Worm (Caenorhabditis elegans) whole organism, L3 larva: Measurements from ENCODE around the gene F11G11.15.
A peak's percentile ranks its signal among the peaks of the same experiment; 100 is the strongest.

Experiments
- aly-2 ChIP-seq: fragments of 150-350 bp; optimal IDR thresholded peaks from 2 replicates; lab custom pipeline; 2014; ENCODE audit warnings: missing biosample characterization, missing genetic modification characterization
- ama-1 ChIP-seq: fragments of 150-350 bp; optimal IDR thresholded peaks from 2 replicates; lab custom pipeline; 2018
- ceh-16 ChIP-seq: sonication (generic microtip); optimal IDR thresholded peaks from 2 replicates; lab custom pipeline; 2017; ENCODE audit warnings: missing biosample characterization, missing genetic modification characterization
- elt-3 ChIP-seq, 3 experiments: fragments of 150-350 bp in 1 of 3; sonication (generic microtip) in 2 of 3; optimal IDR thresholded peaks; 2 replicates in 2 of 3; 4 replicates in 1 of 3; lab custom pipeline; 2014 to 2017; ENCODE audit warnings: missing biosample characterization in 3 of 3, missing genetic modification characterization in 3 of 3
- eor-1 ChIP-seq, 2 experiments: fragments of 150-350 bp; optimal IDR thresholded peaks; 2 replicates each; lab custom pipeline; 2014 to 2018; ENCODE audit warnings: missing biosample characterization in 2 of 2, missing genetic modification characterization in 2 of 2
- hmg-11 ChIP-seq: sonication (generic microtip); optimal IDR thresholded peaks from 2 replicates; lab custom pipeline; 2016; ENCODE audit warnings: missing genetic modification characterization, missing compliant biosample characterization
- lin-15B ChIP-seq: fragments of 150-350 bp; optimal IDR thresholded peaks from 2 replicates; lab custom pipeline; 2014; ENCODE audit warnings: missing biosample characterization, missing genetic modification characterization
- mdl-1 ChIP-seq: fragments of 150-350 bp; optimal IDR thresholded peaks from 2 replicates; lab custom pipeline; 2014; ENCODE audit warnings: missing biosample characterization, missing genetic modification characterization
- nhr-11 ChIP-seq: fragments of 150-350 bp; optimal IDR thresholded peaks from 2 replicates; lab custom pipeline; 2014; ENCODE audit warnings: missing biosample characterization, missing genetic modification characterization
- nhr-12 ChIP-seq: fragments of 150-350 bp; optimal IDR thresholded peaks from 2 replicates; lab custom pipeline; 2014; ENCODE audit warnings: missing biosample characterization, missing genetic modification characterization
- nhr-77 ChIP-seq: fragments of 150-350 bp; optimal IDR thresholded peaks from 2 replicates; lab custom pipeline; 2014; ENCODE audit warnings: missing biosample characterization, missing genetic modification characterization
- pqm-1 ChIP-seq: fragments of 150-350 bp; optimal IDR thresholded peaks from 2 replicates; lab custom pipeline; 2017; ENCODE audit warnings: missing biosample characterization, missing genetic modification characterization, inconsistent platforms
- tbx-2 ChIP-seq: sonication (generic microtip); optimal IDR thresholded peaks from 2 replicates; lab custom pipeline; 2016; ENCODE audit warnings: mild to moderate bottlenecking, missing genetic modification characterization, missing compliant biosample characterization
- ztf-11 ChIP-seq: fragments of 150-350 bp; optimal IDR thresholded peaks from 2 replicates; lab custom pipeline; 2014; ENCODE audit warnings: missing biosample characterization, missing genetic modification characterization

ce11 chrII:4920608-4921007 lies 46.0 kb downstream of the F11G11.15 start:
- TF ChIP-seq tbx-2 (tag; lab: Kevin White, UChicago) (no peak), nhr-77 (no peak), aly-2 (no peak), ztf-11 (tag; lab: Kevin White, UChicago) (no peak), nhr-12 (no peak), lin-15B (tag; lab: Kevin White, UChicago) (no peak), ceh-16 (tag; lab: Kevin White, UChicago) (no peak), pqm-1 (tag; lab: Kevin White, UChicago) (peak; percentile 32), elt-3 (tag; optimal IDR thresholded peaks at IDR 0.05; lab: Kevin White, UChicago) (no peak), eor-1 (tag; optimal IDR thresholded peaks at IDR 0.05; lab: Kevin White, UChicago) (no peak), nhr-11 (tag; lab: Kevin White, UChicago) (no peak), hmg-11 (no peak), ama-1 (lab: Kevin White, UChicago) (no peak), mdl-1 (tag; lab: Kevin White, UChicago) (no peak)
